Fruit fly (Drosophila melanogaster) whole organism, embryonic: ENCODE data around the gene aru.
A peak's percentile ranks its signal among the peaks of the same experiment; 100 is the strongest.

Experiments
- Awh ChIP-seq: fragments of 200-800 bp; sonication (Bioruptor generic); IDR thresholded peaks from 2 replicates; pipeline ENCODE4, ENCODE4 v1.3.6; 2022; ENCODE audit warnings: missing biosample characterization, missing genetic modification characterization
- CG10147 ChIP-seq: fragments of 200-800 bp; sonication (Bioruptor generic); optimal IDR thresholded peaks from 2 replicates; lab custom pipeline; 2019; ENCODE audit warnings: missing biosample characterization, mild to moderate bottlenecking, missing genetic modification characterization, moderate library complexity
- CG10543 ChIP-seq: fragments of 200-800 bp; sonication (Bioruptor generic); optimal IDR thresholded peaks from 3 replicates; lab custom pipeline; 2017; ENCODE audit warnings: missing biosample characterization, mild to moderate bottlenecking, missing genetic modification characterization, moderate library complexity
- CG12299 ChIP-seq: fragments of 200-800 bp; sonication (Bioruptor generic); optimal IDR thresholded peaks from 2 replicates; lab custom pipeline; 2018; ENCODE audit warnings: missing biosample characterization, mild to moderate bottlenecking, missing genetic modification characterization
- CG12659 ChIP-seq: fragments of 200-800 bp; sonication (Bioruptor generic); optimal IDR thresholded peaks from 3 replicates; lab custom pipeline; 2017; ENCODE audit warnings: mild to moderate bottlenecking, missing biosample characterization, missing genetic modification reagents, missing genetic modification characterization
- CG12744 ChIP-seq: fragments of 200-800 bp; sonication (Bioruptor generic); optimal IDR thresholded peaks from 2 replicates; lab custom pipeline; 2016; ENCODE audit warnings: missing biosample characterization, missing genetic modification characterization
- CG15269 ChIP-seq: fragments of 200-800 bp; sonication (Bioruptor generic); optimal IDR thresholded peaks from 2 replicates; lab custom pipeline; 2018; ENCODE audit warnings: missing biosample characterization, mild to moderate bottlenecking, missing genetic modification characterization, moderate library complexity
- CG1529 ChIP-seq: fragments of 200-800 bp; sonication (Bioruptor generic); optimal IDR thresholded peaks from 3 replicates; lab custom pipeline; 2018; ENCODE audit warnings: missing biosample characterization, missing genetic modification characterization
- CG15479 ChIP-seq: fragments of 200-800 bp; sonication (Bioruptor generic); optimal IDR thresholded peaks from 3 replicates; lab custom pipeline; 2019; ENCODE audit warnings: missing biosample characterization, mild to moderate bottlenecking, missing genetic modification characterization, moderate library complexity
- CG17802 ChIP-seq: fragments of 200-800 bp; sonication (Bioruptor generic); optimal IDR thresholded peaks from 2 replicates; lab custom pipeline; 2018; ENCODE audit warnings: missing biosample characterization, mild to moderate bottlenecking, missing genetic modification characterization, moderate library complexity
- CG1832 ChIP-seq: fragments of 200-800 bp; sonication (Bioruptor generic); optimal IDR thresholded peaks from 2 replicates; lab custom pipeline; 2017; ENCODE audit warnings: missing biosample characterization, mild to moderate bottlenecking, missing genetic modification characterization, inconsistent platforms
- CG18764 ChIP-seq: fragments of 200-800 bp; sonication (Bioruptor generic); optimal IDR thresholded peaks from 3 replicates; lab custom pipeline; 2016; ENCODE audit warnings: missing biosample characterization, missing genetic modification characterization
- CG2120 ChIP-seq: fragments of 200-800 bp; sonication (Bioruptor generic); optimal IDR thresholded peaks from 3 replicates; lab custom pipeline; 2016; ENCODE audit warnings: missing biosample characterization, missing genetic modification characterization
- CG31365 ChIP-seq: fragments of 200-800 bp; sonication (Bioruptor generic); optimal IDR thresholded peaks from 2 replicates; lab custom pipeline; 2018; ENCODE audit warnings: missing biosample characterization, mild to moderate bottlenecking, missing genetic modification characterization
- CG3163 ChIP-seq: fragments of 200-800 bp; sonication (Bioruptor generic); optimal IDR thresholded peaks from 3 replicates; lab custom pipeline; 2016; ENCODE audit warnings: missing biosample characterization, missing genetic modification characterization
- CG4820 ChIP-seq: fragments of 200-800 bp; sonication (Bioruptor generic); optimal IDR thresholded peaks from 3 replicates; lab custom pipeline; 2016; ENCODE audit warnings: missing biosample characterization, missing genetic modification characterization
- CG6854 ChIP-seq: fragments of 200-800 bp; sonication (Bioruptor generic); optimal IDR thresholded peaks from 3 replicates; lab custom pipeline; 2017; ENCODE audit warnings: missing biosample characterization, mild to moderate bottlenecking, missing genetic modification characterization
- CG7987 ChIP-seq: fragments of 200-800 bp; sonication (Bioruptor generic); optimal IDR thresholded peaks from 2 replicates; lab custom pipeline; 2018; ENCODE audit warnings: missing biosample characterization, mild to moderate bottlenecking, missing genetic modification characterization, moderate library complexity
- CG8359 ChIP-seq: fragments of 200-800 bp; sonication (Bioruptor generic); optimal IDR thresholded peaks from 2 replicates; lab custom pipeline; 2017; ENCODE audit warnings: missing biosample characterization, mild to moderate bottlenecking, missing genetic modification characterization, borderline replicate concordance
- CG8388 ChIP-seq: fragments of 200-800 bp; sonication (Bioruptor generic); optimal IDR thresholded peaks from 2 replicates; lab custom pipeline; 2019; ENCODE audit warnings: missing biosample characterization, mild to moderate bottlenecking, missing genetic modification characterization, moderate library complexity
- CkIIα-i1 ChIP-seq: fragments of 200-800 bp; sonication (Bioruptor generic); IDR thresholded peaks from 2 replicates; pipeline ENCODE4 v1.3.6; 2022; ENCODE audit warnings: missing biosample characterization, missing genetic modification characterization
- E2f1 ChIP-seq: fragments of 200-800 bp; sonication (Bioruptor generic); IDR thresholded peaks from 2 replicates; pipeline ENCODE4 v1.3.6; 2022; ENCODE audit warnings: missing biosample characterization, missing genetic modification characterization
- Eip74EF ChIP-seq, 2 experiments: fragments of 200-800 bp in 1 of 2; fragments of >200 bp in 1 of 2; sonication (Bioruptor generic) in 1 of 2; optimal IDR thresholded peaks; 2 replicates each; lab custom pipeline; 2017 to 2019; ENCODE audit warnings: missing biosample characterization in 2 of 2, missing genetic modification characterization in 2 of 2, mild to moderate bottlenecking in 1 of 2, moderate library complexity in 1 of 2
- Elba2 ChIP-seq: fragments of 200-800 bp; sonication (Bioruptor generic); optimal IDR thresholded peaks from 3 replicates; lab custom pipeline; 2016; ENCODE audit warnings: missing biosample characterization, missing genetic modification characterization
- HLH3B ChIP-seq: fragments of 200-800 bp; sonication (Bioruptor generic); IDR thresholded peaks from 2 replicates; pipeline ENCODE4 v1.3.6; 2022; ENCODE audit warnings: missing biosample characterization, missing genetic modification characterization
- Hand ChIP-seq: fragments of 200-800 bp; sonication (Bioruptor generic); optimal IDR thresholded peaks from 2 replicates; lab custom pipeline; 2017; ENCODE audit warnings: mild to moderate bottlenecking, missing biosample characterization, missing genetic modification reagents, missing genetic modification characterization
- Hmr ChIP-seq: fragments of 200-800 bp; sonication (Bioruptor generic); optimal IDR thresholded peaks from 3 replicates; lab custom pipeline; 2017; ENCODE audit warnings: mild to moderate bottlenecking, missing biosample characterization, missing genetic modification reagents, missing genetic modification characterization
- Kr ChIP-seq: fragments of 200-800 bp; sonication (Bioruptor generic); optimal IDR thresholded peaks from 2 replicates; lab custom pipeline; 2017; ENCODE audit warnings: missing biosample characterization, mild to moderate bottlenecking, missing genetic modification characterization
- Lim3 ChIP-seq: fragments of 200-800 bp; sonication (Bioruptor generic); IDR thresholded peaks from 2 replicates; pipeline ENCODE4 v1.3.6; 2022; ENCODE audit warnings: missing biosample characterization, missing genetic modification characterization
- NFAT ChIP-seq: fragments of 200-800 bp; sonication (Bioruptor generic); IDR thresholded peaks from 2 replicates; pipeline ENCODE4 v1.3.6; 2022; ENCODE audit warnings: missing biosample characterization, missing genetic modification characterization
- PHDP ChIP-seq: fragments of 200-800 bp; sonication (Bioruptor generic); optimal IDR thresholded peaks from 3 replicates; lab custom pipeline; 2018; ENCODE audit warnings: missing biosample characterization, mild to moderate bottlenecking, missing genetic modification characterization, moderate library complexity
- Sry-δ ChIP-seq: fragments of 200-800 bp; sonication (Bioruptor generic); optimal IDR thresholded peaks from 2 replicates; lab custom pipeline; 2016; ENCODE audit warnings: missing biosample characterization, missing genetic modification characterization
- aop ChIP-seq: fragments of 200-800 bp; sonication (Bioruptor generic); IDR thresholded peaks from 2 replicates; pipeline ENCODE4 v1.3.6; 2022; ENCODE audit warnings: missing biosample characterization, missing genetic modification characterization
- crc ChIP-seq: fragments of 200-800 bp; sonication (Bioruptor generic); optimal IDR thresholded peaks from 2 replicates; lab custom pipeline; 2016; ENCODE audit warnings: missing biosample characterization, missing genetic modification characterization
- dati ChIP-seq: fragments of 200-800 bp; sonication (Bioruptor generic); IDR thresholded peaks from 2 replicates; pipeline ENCODE4 v1.3.6; 2022; ENCODE audit warnings: missing biosample characterization, missing genetic modification characterization
- emc ChIP-seq: fragments of 200-800 bp; sonication (Bioruptor generic); optimal IDR thresholded peaks from 2 replicates; lab custom pipeline; 2016; ENCODE audit warnings: missing biosample characterization, missing genetic modification characterization
- ewg ChIP-seq: fragments of 200-800 bp; sonication (Bioruptor generic); optimal IDR thresholded peaks from 3 replicates; lab custom pipeline; 2017; ENCODE audit warnings: mild to moderate bottlenecking, missing biosample characterization, missing genetic modification reagents, missing genetic modification characterization
- gro ChIP-seq: fragments of 200-800 bp; sonication (Bioruptor generic); optimal IDR thresholded peaks from 2 replicates; lab custom pipeline; 2016; ENCODE audit warnings: missing biosample characterization, missing genetic modification characterization
- luna ChIP-seq: fragments of 200-800 bp; sonication (Bioruptor generic); optimal IDR thresholded peaks from 2 replicates; lab custom pipeline; 2016; ENCODE audit warnings: missing biosample characterization, missing genetic modification characterization
- pfk ChIP-seq: fragments of 200-800 bp; sonication (Bioruptor generic); optimal IDR thresholded peaks from 2 replicates; lab custom pipeline; 2018; ENCODE audit warnings: missing biosample characterization, mild to moderate bottlenecking, missing genetic modification characterization, moderate library complexity
- phol ChIP-seq: fragments of 200-800 bp; sonication (Bioruptor generic); optimal IDR thresholded peaks from 3 replicates; lab custom pipeline; 2018; ENCODE audit warnings: missing biosample characterization, mild to moderate bottlenecking, missing genetic modification characterization, moderate library complexity
- pita ChIP-seq: fragments of 200-800 bp; sonication (Bioruptor generic); optimal IDR thresholded peaks from 2 replicates; lab custom pipeline; 2017; ENCODE audit warnings: missing biosample characterization, mild to moderate bottlenecking, missing genetic modification characterization
- psq ChIP-seq: fragments of 200-800 bp; sonication (Bioruptor generic); optimal IDR thresholded peaks from 2 replicates; lab custom pipeline; 2017; ENCODE audit warnings: missing biosample characterization, missing genetic modification characterization
- pum ChIP-seq: fragments of 200-800 bp; sonication (Bioruptor generic); optimal IDR thresholded peaks from 2 replicates; lab custom pipeline; 2016; ENCODE audit warnings: missing biosample characterization, missing genetic modification characterization
- sc ChIP-seq, 3 experiments: fragments of >200 bp in 2 of 3; fragments of 200-800 bp in 1 of 3; sonication (Bioruptor generic) in 1 of 3; optimal IDR thresholded peaks; 2 replicates in 2 of 3; 3 replicates in 1 of 3; lab custom pipeline; 2017; ENCODE audit warnings: mild to moderate bottlenecking in 1 of 3, missing biosample characterization in 1 of 3, missing genetic modification characterization in 1 of 3, missing genetic modification reagents in 1 of 3
- sens ChIP-seq: fragments of 200-800 bp; sonication (Bioruptor generic); peaks from one replicate; lab custom pipeline; 2016; ENCODE audit warnings: missing biosample characterization, missing genetic modification characterization
- sob ChIP-seq: fragments of 200-800 bp; sonication (Bioruptor generic); IDR thresholded peaks from 2 replicates; pipeline ENCODE4 v1.3.6; 2022; ENCODE audit warnings: missing biosample characterization, missing genetic modification characterization
- trem ChIP-seq: fragments of 200-800 bp; optimal IDR thresholded peaks from 3 replicates; lab custom pipeline; 2019; ENCODE audit warnings: missing biosample characterization, mild to moderate bottlenecking, missing genetic modification characterization, moderate library complexity
- zen2 ChIP-seq: fragments of 200-800 bp; sonication (Bioruptor generic); IDR thresholded peaks from 3 replicates; pipeline ENCODE4 v1.3.6; 2022; ENCODE audit warnings: missing biosample characterization, missing genetic modification characterization; ENCODE audit not compliant: partially characterized antibody

The aru gene

dm6 chr2L:819315-820032, 48.7 kb downstream of the aru start, which contains the start of the genes PGAP2 and Clp (continued):
- no peak for TF ChIP-seq luna (GFP tag; lab: Kevin White, UChicago)
- TF ChIP-seq CG6854 = no peak
- no peak for TF ChIP-seq CG31365 (tag; lab: Kevin White, UChicago)
- TF ChIP-seq CG12299 (tag; lab: Kevin White, UChicago) = peak; percentile 45
- TF ChIP-seq CG4820 (GFP tag; lab: Kevin White, UChicago) = peak; percentile 55
- peak; percentile 63 for TF ChIP-seq pum (GFP tag; lab: Kevin White, UChicago)
- no peak for TF ChIP-seq pfk
- peak; percentile 26; the same call in 1 of the 2 replicates for TF ChIP-seq NFAT (GFP tag; lab: Robert Waterston, UW)
- TF ChIP-seq sc (optimal IDR thresholded peaks at IDR 0.05; lab: Kevin White, UChicago) = no peak
- peak; percentile 45 for TF ChIP-seq sc (GFP tag; optimal IDR thresholded peaks at IDR 0.05; lab: Kevin White, UChicago)
- peak; percentile 23 for TF ChIP-seq CG7987 (GFP tag; lab: Kevin White, UChicago)
- TF ChIP-seq CG15479 (GFP tag; lab: Kevin White, UChicago) = peak; percentile 26
- peak; percentile 77 for TF ChIP-seq CG15269 (tag; lab: Kevin White, UChicago)
- TF ChIP-seq PHDP (tag; lab: Kevin White, UChicago) = peak; percentile 67
- TF ChIP-seq Eip74EF (GFP tag; optimal IDR thresholded peaks at IDR 0.05; lab: Kevin White, UChicago) = no peak
- TF ChIP-seq dati (GFP tag; lab: Robert Waterston, UW) = no peak
- peak; percentile 84 for TF ChIP-seq CG2120 (GFP tag; lab: Kevin White, UChicago)
- TF ChIP-seq gro (GFP tag; lab: Kevin White, UChicago) = peak; percentile 9
- peak; percentile 71 for TF ChIP-seq trem (tag; lab: Kevin White, UChicago)
- TF ChIP-seq aop = no peak
- TF ChIP-seq Kr (GFP tag; lab: Kevin White, UChicago) = no peak
- TF ChIP-seq crc = no peak
- no peak for TF ChIP-seq Hand (GFP tag; lab: Kevin White, UChicago)
- peak; percentile 64 for TF ChIP-seq Hmr (GFP tag; lab: Kevin White, UChicago)
- TF ChIP-seq Sry-δ (GFP tag; lab: Kevin White, UChicago) = peak; percentile 77
- peak; percentile 80 for TF ChIP-seq E2f1 (GFP tag; lab: Robert Waterston, UW)
- TF ChIP-seq CG1832 (GFP tag; lab: Kevin White, UChicago) = no peak
- TF ChIP-seq CkIIα-i1 = no peak
- TF ChIP-seq sob = peak; percentile 77
- TF ChIP-seq ewg (GFP tag; lab: Kevin White, UChicago) = peak; percentile 54
- no peak for TF ChIP-seq CG8359 (GFP tag; lab: Kevin White, UChicago)
- peak; percentile 85 for TF ChIP-seq phol (tag; lab: Kevin White, UChicago)
- TF ChIP-seq CG10543 = peak; percentile 52
- TF ChIP-seq pita (GFP tag; lab: Kevin White, UChicago) = no peak
- TF ChIP-seq emc = peak; percentile 13
- no peak for TF ChIP-seq psq (GFP tag; lab: Kevin White, UChicago)
- TF ChIP-seq CG18764 (GFP tag; lab: Kevin White, UChicago) = peak; percentile 60
- TF ChIP-seq HLH3B = peak; percentile 58
- peak; percentile 21 for TF ChIP-seq CG12744
- peak; percentile 26 for TF ChIP-seq CG1529 (GFP tag; lab: Kevin White, UChicago)
- peak; percentile 87 for TF ChIP-seq sens (GFP tag; lab: Kevin White, UChicago)
- TF ChIP-seq CG17802 (tag; lab: Kevin White, UChicago) = peak; percentile 24
- TF ChIP-seq CG8388 = peak; percentile 85
- TF ChIP-seq CG3163 (GFP tag; lab: Kevin White, UChicago) = no peak
- peak; percentile 79 for TF ChIP-seq CG12659
- TF ChIP-seq Awh (GFP tag; lab: Robert Waterston, UW) = no peak
- no peak for TF ChIP-seq Elba2 (GFP tag; lab: Kevin White, UChicago)
- TF ChIP-seq Lim3 = no peak
- peak; percentile 38 for TF ChIP-seq CG10147
- no peak for TF ChIP-seq zen2 (GFP tag; lab: Robert Waterston, UW)
